Worm (Caenorhabditis elegans) whole organism, young adult: ENCODE measurements around the gene npr-36.

ENCODE experiments used
- F22D6.2 ChIP-seq: sonication (generic microtip); optimal IDR thresholded peaks from 2 replicates; lab custom pipeline; 2016; ENCODE audit warnings: mild to moderate bottlenecking, missing genetic modification characterization, missing compliant biosample characterization
- F23B12.7 ChIP-seq: sonication (generic microtip); optimal IDR thresholded peaks from 2 replicates; lab custom pipeline; 2017; ENCODE audit warnings: missing genetic modification characterization, mild to moderate bottlenecking, missing compliant biosample characterization, antibody characterized with exemption, moderate library complexity; ENCODE audit not compliant: insufficient read depth
- F37B4.10 ChIP-seq: fragments of 200-800 bp; sonication (Bioruptor generic); IDR thresholded peaks from 2 replicates; pipeline ENCODE4 v1.3.6; 2022; ENCODE audit warnings: missing genetic modification characterization, missing compliant biosample characterization
- F55B11.4 ChIP-seq: sonication (generic microtip); optimal IDR thresholded peaks from 2 replicates; lab custom pipeline; 2016; ENCODE audit warnings: missing compliant biosample characterization, missing genetic modification characterization, borderline replicate concordance; ENCODE audit not compliant: insufficient read depth
- T07F8.4 ChIP-seq: sonication (generic microtip); optimal IDR thresholded peaks from 2 replicates; lab custom pipeline; 2016; ENCODE audit warnings: mild to moderate bottlenecking, missing genetic modification characterization, moderate library complexity, missing compliant biosample characterization
- Y53G8AR.9 ChIP-seq: fragments of 200-800 bp; sonication (Bioruptor generic); conservative IDR thresholded peaks from 2 replicates; pipeline ENCODE4 v1.3.6; 2022; ENCODE audit warnings: missing genetic modification reagents, missing genetic modification characterization, missing compliant biosample characterization
- Y67H2A.10 ChIP-seq: fragments of 200-800 bp; sonication (Bioruptor generic); conservative IDR thresholded peaks from 2 replicates; pipeline ENCODE4 v1.3.6; 2022; ENCODE audit warnings: missing genetic modification reagents, missing genetic modification characterization, missing compliant biosample characterization
- Y79H2A.3 ChIP-seq: fragments of 200-800 bp; sonication (Bioruptor generic); conservative IDR thresholded peaks from 2 replicates; pipeline ENCODE4 v1.3.6; 2022; ENCODE audit warnings: missing genetic modification reagents, missing genetic modification characterization, missing compliant biosample characterization
- ama-1 ChIP-seq, 3 experiments: fragments of 150-350 bp in 1 of 3; sonication (generic microtip) in 2 of 3; optimal IDR thresholded peaks; 2 replicates each; lab custom pipeline; 2014 to 2018; ENCODE audit warnings: missing biosample characterization in 2 of 3, missing genetic modification characterization in 2 of 3, missing genetic modification reagents in 2 of 3
- aptf-2 ChIP-seq: fragments of 200-800 bp; sonication (Bioruptor generic); conservative IDR thresholded peaks from 2 replicates; pipeline ENCODE4 v1.3.6; 2022; ENCODE audit warnings: missing genetic modification reagents, missing genetic modification characterization, missing compliant biosample characterization
- aptf-3 ChIP-seq: fragments of 200-800 bp; sonication (Bioruptor generic); IDR thresholded peaks from 2 replicates; pipeline ENCODE4 v1.3.6; 2022; ENCODE audit warnings: missing genetic modification characterization, missing compliant biosample characterization
- athp-1 ChIP-seq: sonication (generic microtip); optimal IDR thresholded peaks from 2 replicates; lab custom pipeline; 2017; ENCODE audit warnings: mild to moderate bottlenecking, missing genetic modification characterization, missing compliant biosample characterization
- ccch-3 ChIP-seq: fragments of 200-800 bp; sonication (Bioruptor generic); optimal IDR thresholded peaks from 2 replicates; lab custom pipeline; 2018; ENCODE audit warnings: mild to moderate bottlenecking, missing genetic modification characterization, missing compliant biosample characterization
- cebp-1 ChIP-seq, 2 experiments: fragments of 200-800 bp in 1 of 2; sonication (Bioruptor generic) in 1 of 2; sonication (generic microtip) in 1 of 2; IDR thresholded peaks in 1 of 2; optimal IDR thresholded peaks in 1 of 2; 2 replicates each; pipeline versions ENCODE4 v1.3.6 to Lab custom; 2017 to 2022; ENCODE audit warnings: missing compliant biosample characterization in 2 of 2, missing genetic modification characterization in 2 of 2, mild to moderate bottlenecking in 1 of 2, missing genetic modification reagents in 1 of 2, moderate library complexity in 1 of 2
- ceh-27 ChIP-seq: fragments of 200-800 bp; sonication (Bioruptor generic); optimal IDR thresholded peaks from 2 replicates; lab custom pipeline; 2018; ENCODE audit warnings: mild to moderate bottlenecking, missing genetic modification characterization, moderate library complexity, missing compliant biosample characterization
- dpl-1 ChIP-seq: fragments of 150-350 bp; optimal IDR thresholded peaks from 2 replicates; lab custom pipeline; 2014; ENCODE audit warnings: missing biosample characterization, missing genetic modification reagents, missing genetic modification characterization
- egl-44 ChIP-seq: fragments of 200-800 bp; sonication (Bioruptor generic); IDR thresholded peaks from 2 replicates; pipeline ENCODE4 v1.3.6; 2022; ENCODE audit warnings: missing genetic modification reagents, missing genetic modification characterization, missing compliant biosample characterization
- ekl-4 ChIP-seq: fragments of 200-800 bp; sonication (Bioruptor generic); IDR thresholded peaks from 2 replicates; pipeline ENCODE4 v1.3.6; 2022; ENCODE audit warnings: missing genetic modification reagents, missing genetic modification characterization, missing compliant biosample characterization
- hlh-26 ChIP-seq: fragments of 200-800 bp; sonication (Bioruptor generic); conservative IDR thresholded peaks from 2 replicates; pipeline ENCODE4 v1.3.6; 2022; ENCODE audit warnings: missing genetic modification reagents, missing genetic modification characterization, missing compliant biosample characterization
- hmg-20 ChIP-seq: fragments of 200-800 bp; sonication (Bioruptor generic); IDR thresholded peaks from 2 replicates; pipeline ENCODE4 v1.3.6; 2022; ENCODE audit warnings: missing genetic modification reagents, missing genetic modification characterization, missing compliant biosample characterization
- hrde-1 ChIP-seq: sonication (generic microtip); optimal IDR thresholded peaks from 2 replicates; lab custom pipeline; 2016; ENCODE audit warnings: missing genetic modification characterization, mild to moderate bottlenecking, missing compliant biosample characterization, moderate library complexity, missing genotype, missing genetic modification reagents, borderline replicate concordance
- let-607 ChIP-seq, 2 experiments: fragments of 200-800 bp in 1 of 2; sonication (Bioruptor generic) in 1 of 2; sonication (generic microtip) in 1 of 2; optimal IDR thresholded peaks; 2 replicates each; lab custom pipeline; 2016 to 2018; ENCODE audit warnings: mild to moderate bottlenecking in 2 of 2, missing compliant biosample characterization in 2 of 2, missing genetic modification characterization in 2 of 2, moderate library complexity in 2 of 2, missing genotype in 1 of 2
- lin-26 ChIP-seq: fragments of 200-800 bp; sonication (Bioruptor generic); IDR thresholded peaks from 2 replicates; pipeline ENCODE4 v1.3.6; 2022; ENCODE audit warnings: missing genetic modification reagents, missing genetic modification characterization, missing compliant biosample characterization
- lir-1 ChIP-seq: fragments of 200-800 bp; sonication (Bioruptor generic); conservative IDR thresholded peaks from 2 replicates; pipeline ENCODE4 v1.3.6; 2022; ENCODE audit warnings: missing genetic modification reagents, missing genetic modification characterization, missing compliant biosample characterization
- lsl-1 ChIP-seq: fragments of 200-800 bp; sonication (Bioruptor generic); optimal IDR thresholded peaks from 2 replicates; lab custom pipeline; 2018; ENCODE audit warnings: mild to moderate bottlenecking, missing genetic modification characterization, moderate library complexity, missing compliant biosample characterization
- nfyb-1 ChIP-seq: fragments of 200-800 bp; sonication (Bioruptor generic); IDR thresholded peaks from 2 replicates; pipeline ENCODE4 v1.3.6; 2022; ENCODE audit warnings: missing genetic modification reagents, missing genetic modification characterization, missing compliant biosample characterization
- nhr-80 ChIP-seq: sonication (generic microtip); optimal IDR thresholded peaks from 2 replicates; lab custom pipeline; 2016; ENCODE audit warnings: missing genetic modification characterization, missing compliant biosample characterization
- pbrm-1 ChIP-seq: fragments of 200-800 bp; sonication (Bioruptor generic); IDR thresholded peaks from 2 replicates; pipeline ENCODE4 v1.3.6; 2022; ENCODE audit warnings: missing genetic modification reagents, missing genetic modification characterization, missing compliant biosample characterization
- pha-4 ChIP-seq: fragments of 150-350 bp; sonication (generic microtip); optimal IDR thresholded peaks from 2 replicates; lab custom pipeline; 2014; ENCODE audit warnings: missing biosample characterization, missing genetic modification reagents, missing genetic modification characterization
- repo-1 ChIP-seq: sonication (generic microtip); optimal IDR thresholded peaks from 2 replicates; lab custom pipeline; 2017; ENCODE audit warnings: mild to moderate bottlenecking, missing genetic modification characterization, missing compliant biosample characterization
- sptf-2 ChIP-seq: fragments of 200-800 bp; sonication (Bioruptor generic); optimal IDR thresholded peaks from 2 replicates; lab custom pipeline; 2018; ENCODE audit warnings: mild to moderate bottlenecking, missing genetic modification characterization, missing compliant biosample characterization
- zfh-2 ChIP-seq: fragments of 200-800 bp; sonication (Bioruptor generic); conservative IDR thresholded peaks from 2 replicates; pipeline ENCODE4 v1.3.6; 2022; ENCODE audit warnings: missing genetic modification reagents, missing genetic modification characterization, missing compliant biosample characterization
- ztf-28 ChIP-seq: fragments of 200-800 bp; sonication (Bioruptor generic); IDR thresholded peaks from 2 replicates; pipeline ENCODE4 v1.3.6; 2022; ENCODE audit warnings: missing genetic modification reagents, missing genetic modification characterization, missing compliant biosample characterization
- ztf-3 ChIP-seq: fragments of 200-800 bp; sonication (Bioruptor generic); optimal IDR thresholded peaks from 2 replicates; lab custom pipeline; 2018; ENCODE audit warnings: mild to moderate bottlenecking, missing genetic modification characterization, missing compliant biosample characterization

npr-36 gene

DNA sequence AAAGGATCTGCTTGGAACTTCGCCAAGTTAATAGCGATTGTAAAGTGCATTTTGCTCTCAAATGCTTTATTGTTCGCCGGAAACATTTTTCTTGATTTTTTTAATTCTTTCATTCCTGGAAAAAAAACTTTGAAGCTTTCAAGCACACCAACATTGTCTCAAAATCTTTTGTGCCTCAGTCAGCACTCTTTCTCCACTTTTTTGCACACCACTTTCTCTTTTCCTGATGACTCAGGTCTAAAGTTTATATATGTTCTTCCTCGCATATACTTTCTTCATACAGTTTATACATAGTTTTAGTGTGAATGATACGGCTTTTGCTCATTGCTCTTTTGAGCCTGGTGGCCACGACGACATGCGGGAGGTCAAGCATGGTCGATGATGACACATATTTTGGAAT is 25.8 kb upstream of the npr-36 start, which contains the start of gene C53C11.5:
C53C11.5 (plus strand) TSS at position 301 of the 400 bp plus-strand sequence.
- no peak for TF ChIP-seq ama-1 (optimal IDR thresholded peaks at IDR 0.05; lab: Kevin White, UChicago)
- TF ChIP-seq ama-1 (GFP tag; optimal IDR thresholded peaks at IDR 0.05; lab: Kevin White, UChicago), result no peak
- no peak for TF ChIP-seq F22D6.2
- no peak for TF ChIP-seq Y79H2A.3 (GFP tag; lab: Robert Waterston, UW)
- no peak for TF ChIP-seq hmg-20
- no peak for TF ChIP-seq ekl-4 (GFP tag; lab: Robert Waterston, UW)
- TF ChIP-seq ztf-3 (GFP tag; lab: Kevin White, UChicago), result no peak
- TF ChIP-seq lir-1 (GFP tag; lab: Robert Waterston, UW), result no peak
- no peak for TF ChIP-seq dpl-1
- TF ChIP-seq F37B4.10 (GFP tag; lab: Robert Waterston, UW), result no peak
- TF ChIP-seq ztf-28, result no peak
- no peak for TF ChIP-seq ceh-27 (GFP tag; lab: Kevin White, UChicago)
- no peak for TF ChIP-seq lsl-1 (GFP tag; lab: Kevin White, UChicago)
- no peak for TF ChIP-seq lin-26 (GFP tag; lab: Robert Waterston, UW)
- no peak for TF ChIP-seq F23B12.7 (tag; lab: Kevin White, UChicago)
- no peak for TF ChIP-seq nhr-80 (tag; lab: Kevin White, UChicago)
- no peak for TF ChIP-seq T07F8.4 (tag; lab: Kevin White, UChicago)
- no peak for TF ChIP-seq repo-1 (tag; lab: Kevin White, UChicago)
- no peak for TF ChIP-seq let-607 (tag; optimal IDR thresholded peaks at IDR 0.05; lab: Kevin White, UChicago)
- TF ChIP-seq F55B11.4 (tag; lab: Kevin White, UChicago), result no peak

- no peak for TF ChIP-seq pbrm-1 (GFP tag; lab: Robert Waterston, UW)
- peak; percentile 9 for TF ChIP-seq nhr-80 (tag; lab: Kevin White, UChicago)
Measured at ce11 chrX:17336354-17336753, 23.2 kb upstream of the npr-36 start, which contains the start of gene C53C11.2. Gene C53C11.2, plus strand, starts transcription at chrX:17336637.

- no peak for TF ChIP-seq lsl-1 (GFP tag; lab: Kevin White, UChicago)
- TF ChIP-seq hlh-26 (GFP tag; lab: Robert Waterston, UW), result no peak
- no peak for TF ChIP-seq pha-4 (tag; lab: Kevin White, UChicago)
- no peak for TF ChIP-seq nfyb-1 (GFP tag; lab: Robert Waterston, UW)
- TF ChIP-seq egl-44 (GFP tag; lab: Robert Waterston, UW), result no peak
- TF ChIP-seq Y67H2A.10, result no peak
- no peak for TF ChIP-seq Y53G8AR.9 (GFP tag; lab: Robert Waterston, UW)
- no peak for TF ChIP-seq ccch-3
- no peak for TF ChIP-seq lin-26 (GFP tag; lab: Robert Waterston, UW)
- no peak for TF ChIP-seq zfh-2 (GFP tag; lab: Robert Waterston, UW)
- no peak for TF ChIP-seq cebp-1 (GFP tag; IDR thresholded peaks at IDR 0.05; lab: Robert Waterston, UW)
- no peak for TF ChIP-seq cebp-1 (tag; optimal IDR thresholded peaks at IDR 0.05; lab: Kevin White, UChicago)
- TF ChIP-seq hrde-1 (tag; lab: Kevin White, UChicago), result no peak
- no peak for TF ChIP-seq aptf-3 (GFP tag; lab: Robert Waterston, UW)
- TF ChIP-seq sptf-2 (GFP tag; lab: Kevin White, UChicago), result no peak
- TF ChIP-seq athp-1 (tag; lab: Kevin White, UChicago), result no peak
- TF ChIP-seq aptf-2 (GFP tag; lab: Robert Waterston, UW), result no peak
Measured at ce11 chrX:17338944-17339343, 20.6 kb upstream of the npr-36 start.
